Fruit fly (Drosophila melanogaster): ENCODE data around the gene RluA-2.

RluA-2 gene

DNA sequence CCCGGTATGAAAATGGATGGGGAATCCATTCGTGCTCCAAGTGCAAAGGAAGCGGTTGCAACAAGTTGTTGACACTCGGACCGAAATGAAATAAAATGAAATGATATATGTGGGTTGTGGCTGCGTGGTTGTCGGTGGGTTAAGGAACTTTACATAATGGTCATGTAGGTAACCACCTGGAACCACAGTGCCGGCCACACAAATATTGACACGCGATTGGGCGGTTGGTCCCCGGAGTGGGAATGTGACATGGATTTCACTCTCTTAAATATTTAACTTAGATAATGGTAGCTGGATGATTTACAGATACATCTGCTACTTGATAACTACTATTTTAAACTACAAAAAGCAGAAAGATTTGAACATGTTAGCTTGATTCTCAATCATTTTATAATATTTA, 28.0 kb downstream of the RluA-2 start (continued):
- TF ChIP-seq HLHmδ (GFP tag; optimal IDR thresholded peaks at IDR 0.05) (peak; percentile 94), z (GFP tag; IDR thresholded peaks at IDR 0.05) (no peak), CG11247 (GFP tag; IDR thresholded peaks at IDR 0.05) (no peak), CG16815 (GFP tag; optimal IDR thresholded peaks at IDR 0.05) (no peak), CG6791 (GFP tag; IDR thresholded peaks at IDR 0.05; ENCODE audit: partially characterized antibody) (peak; percentile 31; the same call in 1 of the 3 replicates), CG8290 (GFP tag; optimal IDR thresholded peaks at IDR 0.05) (no peak), CG8290 (tag; optimal IDR thresholded peaks at IDR 0.05) (peak; percentile 1 to 68), Optix (GFP tag; IDR thresholded peaks at IDR 0.05) (no peak), cad (GFP tag; optimal IDR thresholded peaks at IDR 0.05) (no peak), slou (GFP tag; optimal IDR thresholded peaks at IDR 0.05) (no peak), h (optimal IDR thresholded peaks at IDR 0.05) (no peak), CG1792 (GFP tag; optimal IDR thresholded peaks at IDR 0.05) (no peak), CG14710 (tag; optimal IDR thresholded peaks at IDR 0.05) (peak; percentile 53), tio (GFP tag; optimal IDR thresholded peaks at IDR 0.05) (no peak), NK7.1 (GFP tag; optimal IDR thresholded peaks at IDR 0.05) (no peak), pnt (GFP tag; optimal IDR thresholded peaks at IDR 0.05) (no peak), NFAT (GFP tag; IDR thresholded peaks at IDR 0.05) (no peak), CG7556 (GFP tag; optimal IDR thresholded peaks at IDR 0.05) (no peak), CG6813 (GFP tag; optimal IDR thresholded peaks at IDR 0.05) (peak; percentile 72), aop (GFP tag; IDR thresholded peaks at IDR 0.05) (no peak), psq (GFP tag; optimal IDR thresholded peaks at IDR 0.05) (no peak), CG8765 (GFP tag; IDR thresholded peaks at IDR 0.05) (no peak), p53 (GFP tag; optimal IDR thresholded peaks at IDR 0.05) (no peak), CG12769 (tag; optimal IDR thresholded peaks at IDR 0.05) (no peak), dpn (GFP tag; optimal IDR thresholded peaks at IDR 0.05) (no peak), seq (GFP tag; IDR thresholded peaks at IDR 0.05) (no peak), CG12744 (GFP tag; optimal IDR thresholded peaks at IDR 0.05) (no peak), lilli (GFP tag; optimal IDR thresholded peaks at IDR 0.05) (no peak), vfl (GFP tag; optimal IDR thresholded peaks at IDR 0.05) (no peak), hkb (optimal IDR thresholded peaks at IDR 0.05) (no peak), hkb (GFP tag; IDR thresholded peaks at IDR 0.05) (no peak), CG32767 (GFP tag; IDR thresholded peaks at IDR 0.05) (no peak), CG13296 (GFP tag; optimal IDR thresholded peaks at IDR 0.05) (no peak), gsb-n (tag; optimal IDR thresholded peaks at IDR 0.05) (no peak), Side (GFP tag; optimal IDR thresholded peaks at IDR 0.05) (peak; percentile 21), mirr (GFP tag; optimal IDR thresholded peaks at IDR 0.05) (no peak), sc (optimal IDR thresholded peaks at IDR 0.05) (no peak), sc (GFP tag; optimal IDR thresholded peaks at IDR 0.05) (peak; percentile 44), Camta (GFP tag; optimal IDR thresholded peaks at IDR 0.05) (no peak), CG4617 (GFP tag; optimal IDR thresholded peaks at IDR 0.05; ENCODE audit: borderline replicate concordance) (no peak), CG15514 (GFP tag; optimal IDR thresholded peaks at IDR 0.05) (no peak), CG10654 (GFP tag; optimal IDR thresholded peaks at IDR 0.05) (no peak), Lhr (GFP tag; optimal IDR thresholded peaks at IDR 0.05) (no peak), CG18599 (GFP tag; optimal IDR thresholded peaks at IDR 0.05) (no peak), CG31365 (tag; optimal IDR thresholded peaks at IDR 0.05) (no peak), ara (GFP tag; IDR thresholded peaks at IDR 0.05) (peak; percentile 27; the same call in 1 of the 2 replicates), CG2199 (GFP tag; IDR thresholded peaks at IDR 0.05) (no peak), gcm2 (GFP tag; optimal IDR thresholded peaks at IDR 0.05) (no peak), Doc2 (GFP tag; IDR thresholded peaks at IDR 0.05) (no peak), dmrt11E (tag; optimal IDR thresholded peaks at IDR 0.05) (peak; percentile 64), Ssrp (tag; optimal IDR thresholded peaks at IDR 0.05) (no peak), CG15479 (GFP tag; optimal IDR thresholded peaks at IDR 0.05) (no peak), CG11695 (GFP tag; IDR thresholded peaks at IDR 0.05) (no peak), hb (GFP tag; IDR thresholded peaks at IDR 0.05; ENCODE audit: partially characterized antibody) (no peak)
